Fruit fly (Drosophila melanogaster): ENCODE data around the gene Pect.

Gene Pect

DNA sequence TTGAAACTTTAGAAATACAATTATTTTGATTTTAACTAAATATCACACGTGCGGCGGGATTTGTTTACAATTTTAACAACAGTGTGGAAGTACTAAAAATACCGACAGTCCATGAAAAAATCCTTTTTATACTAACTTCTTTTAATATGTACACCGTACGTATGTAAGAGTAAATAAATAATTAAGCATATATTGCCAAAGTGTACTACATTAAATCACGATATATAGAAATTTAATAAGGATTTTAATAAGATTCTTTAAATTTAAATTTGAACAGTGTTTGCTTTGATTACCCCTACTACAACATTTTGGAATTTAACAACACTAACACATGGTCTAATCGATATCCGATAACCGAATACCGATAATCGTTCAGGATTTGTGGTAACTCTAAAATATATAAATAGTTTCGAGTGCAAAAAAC is 18.7 kb downstream of the Pect start, which contains the start of the genes Ski6 and CG16812 (continued):
- TF ChIP-seq CG8089 (GFP tag; optimal IDR thresholded peaks at IDR 0.05) (no peak), ken (GFP tag; IDR thresholded peaks at IDR 0.05) (peak; percentile 50; the same call in 1 of the 3 replicates), E2f2 (GFP tag; IDR thresholded peaks at IDR 0.05) (peak; percentile 58; the same call in 1 of the 2 replicates), cato (GFP tag; optimal IDR thresholded peaks at IDR 0.05; ENCODE audit: borderline replicate concordance) (peak; percentile 34), CG32767 (GFP tag; IDR thresholded peaks at IDR 0.05) (no peak), exex (tag; optimal IDR thresholded peaks at IDR 0.05) (no peak), CG42726 (GFP tag; IDR thresholded peaks at IDR 0.05; ENCODE audit: partially characterized antibody) (no peak), CG6683 (GFP tag; optimal IDR thresholded peaks at IDR 0.05) (no peak), CG3163 (GFP tag; optimal IDR thresholded peaks at IDR 0.05) (no peak), Gsc (GFP tag; IDR thresholded peaks at IDR 0.05) (no peak), inv (GFP tag; IDR thresholded peaks at IDR 0.05; ENCODE audit: partially characterized antibody) (no peak), phol (tag; optimal IDR thresholded peaks at IDR 0.05) (peak; percentile 82), hb (GFP tag; IDR thresholded peaks at IDR 0.05; ENCODE audit: partially characterized antibody) (no peak), NK7.1 (GFP tag; optimal IDR thresholded peaks at IDR 0.05) (no peak), pzg (GFP tag; optimal IDR thresholded peaks at IDR 0.05) (peak; percentile 61), CG11456 (GFP tag; IDR thresholded peaks at IDR 0.05) (no peak), CG10209 (GFP tag; optimal IDR thresholded peaks at IDR 0.05) (peak; percentile 37), ash1 (GFP tag; optimal IDR thresholded peaks at IDR 0.05) (no peak), bigmax (GFP tag; optimal IDR thresholded peaks at IDR 0.05) (no peak), usp (GFP tag; optimal IDR thresholded peaks at IDR 0.05) (no peak), fd102C (GFP tag; optimal IDR thresholded peaks at IDR 0.05) (no peak), NFAT (GFP tag; IDR thresholded peaks at IDR 0.05) (peak; percentile 48; the same call in 1 of the 2 replicates), chm (GFP tag; IDR thresholded peaks at IDR 0.05) (no peak), nom (GFP tag; optimal IDR thresholded peaks at IDR 0.05) (no peak), Trl (optimal IDR thresholded peaks at IDR 0.05) (no peak), Trl (GFP tag; optimal IDR thresholded peaks at IDR 0.05) (peak; percentile 10), zen (tag; optimal IDR thresholded peaks at IDR 0.05) (peak; percentile 83), sima (GFP tag; optimal IDR thresholded peaks at IDR 0.05) (no peak), Mes4 (GFP tag; optimal IDR thresholded peaks at IDR 0.05) (no peak), Bdp1 (GFP tag; optimal IDR thresholded peaks at IDR 0.05) (no peak), Six4 (GFP tag; optimal IDR thresholded peaks at IDR 0.05) (peak; percentile 46), tna (GFP tag; IDR thresholded peaks at IDR 0.05; ENCODE audit: partially characterized antibody) (no peak), CG7357 (GFP tag; IDR thresholded peaks at IDR 0.05) (no peak), CG6813 (GFP tag; optimal IDR thresholded peaks at IDR 0.05) (no peak), CG9609 (GFP tag; optimal IDR thresholded peaks at IDR 0.05) (no peak), CG18011 (GFP tag; optimal IDR thresholded peaks at IDR 0.05) (no peak), CG7928 (GFP tag; optimal IDR thresholded peaks at IDR 0.05) (no peak), tap (tag; optimal IDR thresholded peaks at IDR 0.05) (no peak), dpn (GFP tag; optimal IDR thresholded peaks at IDR 0.05) (peak; percentile 2 to 80), D19B (GFP tag; optimal IDR thresholded peaks at IDR 0.05) (peak; percentile 10), CG6175 (GFP tag; IDR thresholded peaks at IDR 0.05) (no peak), kay (GFP tag; optimal IDR thresholded peaks at IDR 0.05) (peak; percentile 52), slbo (GFP tag; IDR thresholded peaks at IDR 0.05) (peak; percentile 77), mirr (GFP tag; optimal IDR thresholded peaks at IDR 0.05) (no peak), CG16813 (GFP tag; IDR thresholded peaks at IDR 0.05; ENCODE audit: partially characterized antibody) (peak; percentile 63; the same call in 2 of the 3 replicates), CG12769 (tag; optimal IDR thresholded peaks at IDR 0.05) (no peak), chif (GFP tag; optimal IDR thresholded peaks at IDR 0.05) (peak in 1 of 2 experiments; percentile 15), sc (optimal IDR thresholded peaks at IDR 0.05) (no peak), sc (GFP tag; optimal IDR thresholded peaks at IDR 0.05) (no peak), her (GFP tag; optimal IDR thresholded peaks at IDR 0.05) (no peak), CG32772 (GFP tag; IDR thresholded peaks at IDR 0.05) (peak; percentile 56)

Measured in whole organism, embryonic.